Worm (Caenorhabditis elegans) whole organism, L4 larva: Measurements from ENCODE around the gene mrps-26.
"Not testable (repeated sequence)": the region's sequence is repeated elsewhere in the genome, so short reads cannot be mapped to it uniquely, and the experiment has no call there.

Experiments used
- F10B5.3 ChIP-seq: sonication (generic microtip); optimal IDR thresholded peaks from 2 replicates; lab custom pipeline; 2016; ENCODE audit warnings: mild to moderate bottlenecking, missing genetic modification characterization, missing compliant biosample characterization
- F26F4.8 ChIP-seq: fragments of 200-800 bp; sonication (Bioruptor generic); conservative IDR thresholded peaks from 2 replicates; pipeline ENCODE4 v1.3.6; 2022; ENCODE audit warnings: missing genetic modification characterization, missing compliant biosample characterization
- F37D6.2 ChIP-seq: sonication (generic microtip); optimal IDR thresholded peaks from 2 replicates; lab custom pipeline; 2016; ENCODE audit warnings: mild to moderate bottlenecking, missing genetic modification characterization, missing compliant biosample characterization
- Y105C5A.15 ChIP-seq: fragments of 200-800 bp; sonication (Bioruptor generic); IDR thresholded peaks from 2 replicates; pipeline ENCODE4 v1.3.6; 2022; ENCODE audit warnings: missing genetic modification characterization, missing compliant biosample characterization
- Y48G9A.11 ChIP-seq: fragments of 200-800 bp; sonication (Bioruptor generic); IDR thresholded peaks from 2 replicates; pipeline ENCODE4 v1.3.6; 2022; ENCODE audit warnings: missing genetic modification reagents, missing genetic modification characterization, missing compliant biosample characterization
- Y75B8A.6 ChIP-seq: fragments of 200-800 bp; sonication (Bioruptor generic); IDR thresholded peaks from 2 replicates; pipeline ENCODE4 v1.3.6; 2022; ENCODE audit warnings: missing genetic modification reagents, missing genetic modification characterization, missing compliant biosample characterization
- ZK337.2 ChIP-seq: fragments of 200-800 bp; sonication (Bioruptor generic); IDR thresholded peaks from 2 replicates; pipeline ENCODE4 v1.3.6; 2022; ENCODE audit warnings: missing genetic modification reagents, missing genetic modification characterization, missing compliant biosample characterization
- ceh-62 ChIP-seq: sonication (generic microtip); optimal IDR thresholded peaks from 2 replicates; lab custom pipeline; 2017; ENCODE audit warnings: missing biosample characterization, missing genetic modification characterization
- ces-1 ChIP-seq: fragments of 150-350 bp; sonication (generic microtip); optimal IDR thresholded peaks from 4 replicates; lab custom pipeline; 2014; ENCODE audit warnings: missing biosample characterization, missing genetic modification reagents, missing genetic modification characterization
- cey-2 ChIP-seq: sonication (generic microtip); optimal IDR thresholded peaks from 3 replicates; lab custom pipeline; 2017; ENCODE audit warnings: missing genetic modification characterization, mild to moderate bottlenecking, missing compliant biosample characterization, antibody characterized with exemption, borderline replicate concordance; ENCODE audit not compliant: insufficient read depth
- daf-16 ChIP-seq, 3 experiments: sonication (generic microtip); optimal IDR thresholded peaks; 2 replicates each; lab custom pipeline; 2016 to 2017; ENCODE audit warnings: missing genetic modification characterization in 3 of 3, missing genetic modification reagents in 3 of 3, mild to moderate bottlenecking in 2 of 3, missing compliant biosample characterization in 2 of 3, missing biosample characterization in 1 of 3, moderate library complexity in 1 of 3
- daf-19 ChIP-seq: fragments of 200-800 bp; sonication (Bioruptor generic); conservative IDR thresholded peaks from 2 replicates; pipeline ENCODE4 v1.3.6; 2022; ENCODE audit warnings: missing genetic modification characterization, missing compliant biosample characterization
- dmd-8 ChIP-seq: fragments of 200-800 bp; sonication (Bioruptor generic); IDR thresholded peaks from 2 replicates; pipeline ENCODE4 v1.3.6; 2022; ENCODE audit warnings: missing genetic modification characterization, missing compliant biosample characterization
- dve-1 ChIP-seq: sonication (generic microtip); optimal IDR thresholded peaks from 2 replicates; lab custom pipeline; 2017; ENCODE audit warnings: antibody characterized with exemption, mild to moderate bottlenecking, missing genetic modification characterization, missing compliant biosample characterization; ENCODE audit not compliant: insufficient read depth
- hlh-30 ChIP-seq: sonication (generic microtip); optimal IDR thresholded peaks from 2 replicates; lab custom pipeline; 2017; ENCODE audit warnings: antibody characterized with exemption, mild to moderate bottlenecking, missing genetic modification characterization, missing compliant biosample characterization; ENCODE audit not compliant: insufficient read depth
- jun-1 ChIP-seq: fragments of 150-350 bp; optimal IDR thresholded peaks from 2 replicates; lab custom pipeline; 2014; ENCODE audit warnings: missing biosample characterization, missing genetic modification reagents, missing genetic modification characterization
- lim-7 ChIP-seq: fragments of 200-800 bp; sonication (Bioruptor generic); IDR thresholded peaks from 2 replicates; pipeline ENCODE4 v1.3.6; 2022; ENCODE audit warnings: missing genetic modification characterization, missing compliant biosample characterization
- lin-1 ChIP-seq: fragments of 200-800 bp; sonication (Bioruptor generic); IDR thresholded peaks from 2 replicates; pipeline ENCODE4 v1.3.6; 2022; ENCODE audit warnings: missing genetic modification reagents, missing genetic modification characterization, missing compliant biosample characterization
- lin-29 ChIP-seq: fragments of 200-800 bp; sonication (Bioruptor generic); IDR thresholded peaks from 2 replicates; pipeline ENCODE4 v1.3.6; 2022; ENCODE audit warnings: missing genetic modification reagents, missing genetic modification characterization, missing compliant biosample characterization
- lsy-2 ChIP-seq, 2 experiments: fragments of 150-350 bp in 1 of 2; sonication (generic microtip) in 1 of 2; optimal IDR thresholded peaks; 2 replicates each; lab custom pipeline; 2014 to 2017; ENCODE audit warnings: missing biosample characterization in 2 of 2, missing genetic modification characterization in 2 of 2
- madf-5 ChIP-seq, 2 experiments: fragments of 200-800 bp; sonication (Bioruptor generic); IDR thresholded peaks; 2 replicates each; pipeline ENCODE4 v1.3.6; 2022; ENCODE audit warnings: missing compliant biosample characterization in 2 of 2, missing genetic modification characterization in 2 of 2
- mdl-1 ChIP-seq, 2 experiments: fragments of 150-350 bp in 1 of 2; sonication (generic microtip) in 1 of 2; optimal IDR thresholded peaks; 2 replicates each; lab custom pipeline; 2014 to 2017; ENCODE audit warnings: missing biosample characterization in 2 of 2, missing genetic modification characterization in 2 of 2
- mep-1 ChIP-seq: fragments of 150-350 bp; sonication (generic microtip); optimal IDR thresholded peaks from 3 replicates; lab custom pipeline; 2014; ENCODE audit warnings: missing biosample characterization, missing genetic modification characterization
- mxl-3 ChIP-seq: fragments of 200-800 bp; sonication (Bioruptor generic); optimal IDR thresholded peaks from 2 replicates; lab custom pipeline; 2018; ENCODE audit warnings: mild to moderate bottlenecking, missing genetic modification characterization, missing compliant biosample characterization
- nhr-41 ChIP-seq: fragments of 200-800 bp; sonication (Bioruptor generic); IDR thresholded peaks from 2 replicates; pipeline ENCODE4 v1.3.6; 2022; ENCODE audit warnings: missing genetic modification reagents, missing genetic modification characterization, missing compliant biosample characterization
- nhr-48 ChIP-seq: sonication (generic microtip); optimal IDR thresholded peaks from 2 replicates; lab custom pipeline; 2016; ENCODE audit warnings: mild to moderate bottlenecking, missing genetic modification characterization, missing compliant biosample characterization
- pha-4 ChIP-seq, 2 experiments: fragments of 150-350 bp in 1 of 2; fragments of 200-800 bp in 1 of 2; sonication (Bioruptor generic) in 1 of 2; IDR thresholded peaks in 1 of 2; optimal IDR thresholded peaks in 1 of 2; 2 replicates each; pipeline versions ENCODE4 v1.3.6 to Lab custom; 2014 to 2022; ENCODE audit warnings: missing genetic modification characterization in 2 of 2, missing genetic modification reagents in 2 of 2, missing biosample characterization in 1 of 2, missing compliant biosample characterization in 1 of 2
- php-3 ChIP-seq: fragments of 200-800 bp; sonication (Bioruptor generic); IDR thresholded peaks from 2 replicates; pipeline ENCODE4 v1.3.6; 2022; ENCODE audit warnings: missing genetic modification reagents, missing genetic modification characterization, missing compliant biosample characterization
- rbr-2 ChIP-seq: sonication (generic microtip); optimal IDR thresholded peaks from 2 replicates; lab custom pipeline; 2016; ENCODE audit warnings: missing genotype, missing genetic modification characterization, missing compliant biosample characterization
- saeg-2 ChIP-seq: fragments of 200-800 bp; sonication (Bioruptor generic); IDR thresholded peaks from 2 replicates; pipeline ENCODE4 v1.3.6; 2022; ENCODE audit warnings: missing genetic modification reagents, missing genetic modification characterization, missing compliant biosample characterization
- sdz-12 ChIP-seq: fragments of 200-800 bp; sonication (Bioruptor generic); optimal IDR thresholded peaks from 2 replicates; lab custom pipeline; 2018; ENCODE audit warnings: mild to moderate bottlenecking, missing genetic modification characterization, missing compliant biosample characterization
- set-16 ChIP-seq: fragments of 200-800 bp; sonication (Bioruptor generic); IDR thresholded peaks from 2 replicates; pipeline ENCODE4 v1.3.6; 2022; ENCODE audit warnings: missing genetic modification reagents, missing genetic modification characterization, missing compliant biosample characterization
- skn-1 ChIP-seq: fragments of 150-350 bp; optimal IDR thresholded peaks from 2 replicates; lab custom pipeline; 2014; ENCODE audit warnings: missing biosample characterization, missing genetic modification characterization
- snpc-1.2 ChIP-seq: fragments of 200-800 bp; sonication (Bioruptor generic); IDR thresholded peaks from 2 replicates; pipeline ENCODE4 v1.3.6; 2022; ENCODE audit warnings: missing genetic modification reagents, missing genetic modification characterization, missing compliant biosample characterization
- snpc-4 ChIP-seq: fragments of 150-350 bp; optimal IDR thresholded peaks from 2 replicates; lab custom pipeline; 2014; ENCODE audit warnings: missing biosample characterization, missing genetic modification characterization
- spr-1 ChIP-seq: sonication (generic microtip); optimal IDR thresholded peaks from 2 replicates; lab custom pipeline; 2016; ENCODE audit warnings: mild to moderate bottlenecking, missing genetic modification characterization, missing compliant biosample characterization
- spr-3 ChIP-seq: fragments of 200-800 bp; sonication (Bioruptor generic); optimal IDR thresholded peaks from 2 replicates; lab custom pipeline; 2018; ENCODE audit warnings: mild to moderate bottlenecking, missing genetic modification characterization, missing compliant biosample characterization
- tra-1 ChIP-seq: fragments of 200-800 bp; sonication (Bioruptor generic); IDR thresholded peaks from 2 replicates; pipeline ENCODE4 v1.3.6; 2022; ENCODE audit warnings: missing genetic modification reagents, missing genetic modification characterization, missing compliant biosample characterization
- unc-130 ChIP-seq: sonication (generic microtip); optimal IDR thresholded peaks from 2 replicates; lab custom pipeline; 2016; ENCODE audit warnings: missing genetic modification reagents, missing genetic modification characterization, missing compliant biosample characterization
- unc-62 ChIP-seq, 3 experiments: fragments of 150-350 bp in 1 of 3; sonication (generic microtip); optimal IDR thresholded peaks in 2 of 3; peaks in 1 of 3; 1 replicate in 1 of 3; 2 replicates in 2 of 3; lab custom pipeline; 2014 to 2017; ENCODE audit warnings: missing biosample characterization in 3 of 3, missing genetic modification characterization in 3 of 3, missing genetic modification reagents in 3 of 3, missing genotype in 1 of 3
- vab-7 ChIP-seq: fragments of 200-800 bp; sonication (Bioruptor generic); IDR thresholded peaks from 2 replicates; pipeline ENCODE4 v1.3.6; 2022; ENCODE audit warnings: missing genetic modification reagents, missing genetic modification characterization, missing compliant biosample characterization
- zip-11 ChIP-seq: fragments of 200-800 bp; sonication (Bioruptor generic); IDR thresholded peaks from 2 replicates; pipeline ENCODE4 v1.3.6; 2022; ENCODE audit warnings: missing genetic modification characterization, missing compliant biosample characterization
- ztf-7 ChIP-seq: fragments of 150-350 bp; optimal IDR thresholded peaks from 2 replicates; lab custom pipeline; 2014; ENCODE audit warnings: missing biosample characterization, missing genetic modification characterization

mrps-26 gene

DNA sequence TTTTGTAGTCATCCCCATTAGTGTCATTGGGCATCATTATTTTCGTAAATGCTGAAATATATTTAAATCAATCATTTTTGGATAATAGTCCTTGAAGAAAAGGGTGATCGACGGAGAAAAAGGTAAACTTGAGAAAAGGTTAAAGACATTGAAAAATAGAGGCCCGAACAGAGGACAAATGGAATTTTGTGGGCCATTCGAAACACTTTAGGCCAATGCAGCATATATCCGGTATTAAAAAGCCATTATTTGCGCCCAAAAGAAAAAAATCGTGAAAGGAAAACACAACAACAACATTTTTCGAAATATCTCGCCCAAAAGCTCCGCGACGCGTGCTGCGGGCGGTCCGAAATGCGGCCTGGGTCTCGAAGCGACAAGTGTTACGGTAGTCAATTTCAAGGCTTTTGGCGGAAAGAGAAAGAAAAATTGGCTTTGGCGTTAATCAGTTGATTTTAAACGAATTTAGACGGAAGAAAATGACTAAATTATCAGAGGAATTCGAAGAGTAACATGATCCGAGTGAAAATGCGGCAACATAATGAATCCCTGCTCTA, 27.5 kb upstream of the mrps-26 start, which contains the start of gene morc-1 (continued):
- no peak for TF ChIP-seq ces-1 (GFP tag; lab: Kevin White, UChicago)
- TF ChIP-seq ztf-7 (tag; lab: Kevin White, UChicago): no peak
- no peak for TF ChIP-seq ceh-62
- no peak for TF ChIP-seq sdz-12 (GFP tag; lab: Kevin White, UChicago)
- no peak for TF ChIP-seq F37D6.2 (tag; lab: Kevin White, UChicago)
- no peak for TF ChIP-seq skn-1 (tag; lab: Kevin White, UChicago)
- no peak for TF ChIP-seq mdl-1 (tag; optimal IDR thresholded peaks at IDR 0.05; lab: Kevin White, UChicago)
- TF ChIP-seq Y48G9A.11 (GFP tag; lab: Robert Waterston, UW): 0 out of 2 replicates have a peak, but pooled peaks have one; percentile 14
- TF ChIP-seq Y75B8A.6: no peak
- no peak for TF ChIP-seq php-3 (GFP tag; lab: Robert Waterston, UW)
- no peak for TF ChIP-seq lin-29
- peak; percentile 15 for TF ChIP-seq unc-130 (GFP tag; lab: Kevin White, UChicago)

- TF ChIP-seq rbr-2 (tag; lab: Kevin White, UChicago): no peak
- TF ChIP-seq snpc-4 (tag; lab: Kevin White, UChicago): no peak
- TF ChIP-seq cey-2: no peak
- no peak for TF ChIP-seq spr-1
- no peak for TF ChIP-seq nhr-48 (tag; lab: Kevin White, UChicago)
- TF ChIP-seq unc-62 (GFP tag; optimal IDR thresholded peaks at IDR 0.05 in 1 of 2; lab: Kevin White, UChicago): no peak
- TF ChIP-seq unc-62 (tag; optimal IDR thresholded peaks at IDR 0.05; lab: Kevin White, UChicago): no peak
- no peak for TF ChIP-seq daf-16 (GFP tag; optimal IDR thresholded peaks at IDR 0.05; lab: Kevin White, UChicago)
- no peak for TF ChIP-seq daf-16 (tag; optimal IDR thresholded peaks at IDR 0.05; lab: Kevin White, UChicago)
- no peak for TF ChIP-seq snpc-1.2 (GFP tag; lab: Robert Waterston, UW)
- TF ChIP-seq mep-1 (tag; lab: Kevin White, UChicago): no peak
- TF ChIP-seq ZK337.2: no peak
Observed at ce11 chrIII:5208992-5209391, 25.4 kb upstream of the mrps-26 start, which contains the start of gene syx-16. Gene syx-16 (minus strand): TSS chrIII:5209109.

DNA sequence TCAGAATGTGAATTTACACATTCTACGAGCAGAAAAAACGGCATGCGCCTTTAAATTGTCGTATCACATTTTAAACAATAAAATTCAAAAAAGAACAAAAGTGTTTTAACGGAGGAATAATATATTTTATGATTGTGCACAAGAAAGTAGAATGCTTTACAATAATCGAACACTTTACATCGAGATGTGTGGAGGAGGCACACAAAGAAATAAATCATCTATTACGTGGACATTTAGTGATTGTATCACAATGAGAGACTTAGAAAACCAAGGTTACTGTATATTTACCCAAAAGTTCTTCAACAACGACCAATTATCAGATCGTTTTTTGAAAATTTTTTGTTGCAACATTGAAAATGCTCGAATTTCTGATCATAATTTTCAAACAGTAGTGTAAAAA, 24.1 kb upstream of the mrps-26 start:
- TF ChIP-seq lsy-2 (tag; optimal IDR thresholded peaks at IDR 0.05; lab: Kevin White, UChicago): peak in 1 of 2 experiments; percentile 14
- no peak for TF ChIP-seq daf-19 (GFP tag; lab: Robert Waterston, UW)
- TF ChIP-seq mxl-3 (GFP tag; lab: Kevin White, UChicago): no peak

ce11 chrIII:5211137-5211648, 23.2 kb upstream of the mrps-26 start:
- peak; percentile 70 for TF ChIP-seq dve-1 (tag; lab: Kevin White, UChicago)
- TF ChIP-seq jun-1 (tag; lab: Kevin White, UChicago): peak; percentile 45
- peak; percentile 57; the same call in 1 of the 2 replicates for TF ChIP-seq lim-7 (GFP tag; lab: Robert Waterston, UW)
- TF ChIP-seq F26F4.8 (GFP tag; lab: Robert Waterston, UW): 0 out of 2 replicates have a peak, but pooled peaks have one; percentile 61
- TF ChIP-seq spr-3 (GFP tag; lab: Kevin White, UChicago): peak; percentile 76
- 0 out of 2 replicates have a peak, but pooled peaks have one; percentile 36 for TF ChIP-seq Y105C5A.15
- peak; percentile 71 for TF ChIP-seq nhr-41 (GFP tag; lab: Robert Waterston, UW)
- peak; percentile 73; the same call in 1 of the 2 replicates for TF ChIP-seq tra-1 (GFP tag; lab: Robert Waterston, UW)
- TF ChIP-seq hlh-30: peak; percentile 56
- peak; percentile 75 for TF ChIP-seq vab-7
- TF ChIP-seq zip-11 (GFP tag; lab: Robert Waterston, UW): 0 out of 2 replicates have a peak, but pooled peaks have one; percentile 68
- TF ChIP-seq madf-5 (GFP tag; IDR thresholded peaks at IDR 0.05; lab: Robert Waterston, UW): peak in 1 of 2 experiments; percentile 26; a peak in 1 of 4 replicates
- peak; percentile 76 for TF ChIP-seq mep-1 (tag; lab: Kevin White, UChicago)
- peak; percentile 68 for TF ChIP-seq dmd-8 (GFP tag; lab: Robert Waterston, UW)
- TF ChIP-seq mdl-1 (tag; optimal IDR thresholded peaks at IDR 0.05; lab: Kevin White, UChicago): peak in 1 of 2 experiments; percentile 40
- peak; percentile 73 for TF ChIP-seq lin-1 (GFP tag; lab: Robert Waterston, UW)
- peak; percentile 85 for TF ChIP-seq set-16 (GFP tag; lab: Robert Waterston, UW)
- TF ChIP-seq saeg-2 (GFP tag; lab: Robert Waterston, UW): 0 out of 2 replicates have a peak, but pooled peaks have one; percentile 59
- TF ChIP-seq F10B5.3: peak; percentile 67
- peak; percentile 82 for TF ChIP-seq pha-4 (GFP tag; IDR thresholded peaks at IDR 0.05; lab: Robert Waterston, UW)
- not testable (repeated sequence) for TF ChIP-seq pha-4 (tag; optimal IDR thresholded peaks at IDR 0.05; lab: Kevin White, UChicago)
